Worm (Caenorhabditis elegans) whole organism, early embryonic: ENCODE data around the gene ttr-32.

Source experiments
- B0310.2 ChIP-seq: sonication (generic microtip); optimal IDR thresholded peaks from 2 replicates; lab custom pipeline; 2016; ENCODE audit warnings: mild to moderate bottlenecking, missing genetic modification characterization, missing compliant biosample characterization
- aly-1 ChIP-seq: sonication (generic microtip); optimal IDR thresholded peaks from 2 replicates; lab custom pipeline; 2016; ENCODE audit warnings: missing genetic modification characterization, missing compliant biosample characterization
- ama-1 ChIP-seq: fragments of 150-350 bp; optimal IDR thresholded peaks from 2 replicates; lab custom pipeline; 2014
- ceh-13 ChIP-seq: fragments of 200-800 bp; sonication (Bioruptor generic); optimal IDR thresholded peaks from 2 replicates; lab custom pipeline; 2018; ENCODE audit warnings: mild to moderate bottlenecking, missing genetic modification characterization, missing compliant biosample characterization
- ceh-36 ChIP-seq: sonication (generic microtip); optimal IDR thresholded peaks from 2 replicates; lab custom pipeline; 2016; ENCODE audit warnings: missing genetic modification characterization, inconsistent platforms, missing compliant biosample characterization
- ets-7 ChIP-seq: sonication (generic microtip); optimal IDR thresholded peaks from 2 replicates; lab custom pipeline; 2016; ENCODE audit warnings: missing genotype, missing genetic modification characterization, missing compliant biosample characterization
- flt-1 ChIP-seq: fragments of 200-800 bp; sonication (Bioruptor generic); IDR thresholded peaks from 2 replicates; pipeline ENCODE4 v1.3.6; 2022; ENCODE audit warnings: missing genetic modification characterization, missing compliant biosample characterization
- pes-1 ChIP-seq: fragments of 200-800 bp; sonication (Bioruptor generic); IDR thresholded peaks from 2 replicates; pipeline ENCODE4 v1.3.6; 2022; ENCODE audit warnings: missing genetic modification reagents, missing genetic modification characterization, missing compliant biosample characterization
- scrt-1 ChIP-seq: fragments of 200-800 bp; sonication (Bioruptor generic); IDR thresholded peaks from 2 replicates; pipeline ENCODE4 v1.3.6; 2022; ENCODE audit warnings: missing genetic modification characterization, missing compliant biosample characterization
- tbx-11 ChIP-seq: fragments of 200-800 bp; sonication (Bioruptor generic); IDR thresholded peaks from 2 replicates; pipeline ENCODE4 v1.3.6; 2022; ENCODE audit warnings: missing genetic modification characterization, missing compliant biosample characterization
- tbx-37 ChIP-seq: fragments of 200-800 bp; sonication (Bioruptor generic); conservative IDR thresholded peaks from 2 replicates; pipeline ENCODE4 v1.3.6; 2022; ENCODE audit warnings: missing genetic modification reagents, missing genetic modification characterization, missing compliant biosample characterization
- tra-4 ChIP-seq: sonication (generic microtip); optimal IDR thresholded peaks from 2 replicates; lab custom pipeline; 2017; ENCODE audit warnings: missing genetic modification characterization, missing compliant biosample characterization

- TF ChIP-seq scrt-1 (no peak), pes-1 (GFP tag; lab: Robert Waterston, UW) (no peak), tra-4 (tag; lab: Kevin White, UChicago) (no peak), ets-7 (tag; lab: Kevin White, UChicago) (no peak), ama-1 (lab: Kevin White, UChicago) (no peak), B0310.2 (tag; lab: Kevin White, UChicago) (no peak), tbx-37 (GFP tag; lab: Robert Waterston, UW) (no peak), ceh-13 (no peak), aly-1 (tag; lab: Kevin White, UChicago) (no peak), tbx-11 (GFP tag; lab: Robert Waterston, UW) (no peak), flt-1 (GFP tag; lab: Robert Waterston, UW) (no peak), ceh-36 (tag; lab: Kevin White, UChicago) (no peak)
Measured at ce11 chrIII:7542037-7542436, 24.2 kb upstream of the ttr-32 start.
